Worm (Caenorhabditis elegans): Measurements from ENCODE around the gene bpl-1.
A peak's percentile ranks its signal among the peaks of the same experiment; 100 is the strongest.

Gene bpl-1

ce11 chrII:6288104-6288503, 14.1 kb downstream of the bpl-1 start:
- TF ChIP-seq elt-2 (tag; optimal IDR thresholded peaks at IDR 0.05), result no peak
- TF ChIP-seq pqm-1 (tag; optimal IDR thresholded peaks at IDR 0.05), result no peak
- TF ChIP-seq pax-1 (tag; optimal IDR thresholded peaks at IDR 0.05), result no peak
- TF ChIP-seq ama-1 (optimal IDR thresholded peaks at IDR 0.05), result no peak
- no peak for TF ChIP-seq nhr-232 (tag; optimal IDR thresholded peaks at IDR 0.05)
- TF ChIP-seq dve-1 (tag; optimal IDR thresholded peaks at IDR 0.05), result no peak
- TF ChIP-seq ref-2 (tag; optimal IDR thresholded peaks at IDR 0.05), result no peak
- no peak for TF ChIP-seq ahr-1 (tag; optimal IDR thresholded peaks at IDR 0.05)
- no peak for TF ChIP-seq pha-2 (tag; optimal IDR thresholded peaks at IDR 0.05)
- TF ChIP-seq odd-2 (tag; optimal IDR thresholded peaks at IDR 0.05), result no peak
- TF ChIP-seq che-1 (tag; optimal IDR thresholded peaks at IDR 0.05), result no peak
- TF ChIP-seq unc-86 (tag; optimal IDR thresholded peaks at IDR 0.05), result no peak
- TF ChIP-seq lim-6 (tag; optimal IDR thresholded peaks at IDR 0.05), result no peak
- no peak for TF ChIP-seq sox-4 (tag; optimal IDR thresholded peaks at IDR 0.05)
- no peak for TF ChIP-seq unc-3 (GFP tag; conservative IDR thresholded peaks at IDR 0.05)
- no peak for TF ChIP-seq unc-3 (tag; optimal IDR thresholded peaks at IDR 0.05)

ce11 chrII:6290047-6290582, 16.1 kb downstream of the bpl-1 start, which contains the start of gene upb-1:
Gene upb-1, minus strand, starts transcription at chrII:6290097.
- TF ChIP-seq elt-2 (tag; optimal IDR thresholded peaks at IDR 0.05), result peak; percentile 82
- TF ChIP-seq hlh-30 (tag; optimal IDR thresholded peaks at IDR 0.05; ENCODE audit: insufficient read depth), result no peak
- TF ChIP-seq ets-4 (tag; optimal IDR thresholded peaks at IDR 0.05), result no peak
- peak; percentile 70 for TF ChIP-seq unc-55 (GFP tag; optimal IDR thresholded peaks at IDR 0.05)

ce11 chrII:6292527-6292926, 18.5 kb downstream of the bpl-1 start, which contains the start of gene nyn-3:
Gene nyn-3, minus strand, starts transcription at chrII:6292627.
- TF ChIP-seq ceh-48 (tag; optimal IDR thresholded peaks at IDR 0.05), result no peak
- no peak for TF ChIP-seq nhr-11 (tag; optimal IDR thresholded peaks at IDR 0.05)
- TF ChIP-seq ceh-45 (GFP tag; IDR thresholded peaks at IDR 0.05), result no peak
- TF ChIP-seq sox-4 (tag; optimal IDR thresholded peaks at IDR 0.05), result no peak
- no peak for TF ChIP-seq ceh-2 (tag; optimal IDR thresholded peaks at IDR 0.05)

DNA sequence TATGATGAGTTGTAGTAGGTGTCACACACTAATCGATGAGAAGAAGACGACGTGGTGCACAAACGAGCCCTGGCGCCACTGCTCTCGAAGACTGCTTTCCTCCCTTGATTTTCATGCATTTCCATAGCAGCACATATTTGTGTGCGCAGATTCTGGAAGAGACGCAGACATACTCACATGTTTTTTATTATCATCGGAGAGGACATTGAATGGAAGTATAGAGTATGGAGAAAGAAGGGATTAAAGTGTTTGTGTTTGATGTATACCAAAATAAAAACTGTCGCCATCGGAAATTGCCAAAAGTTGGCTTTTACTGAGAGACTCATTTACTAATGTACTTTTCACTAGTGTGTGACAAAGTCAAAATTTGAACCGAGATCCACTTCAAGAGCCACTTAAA, 20.2 kb downstream of the bpl-1 start, which contains the start of gene mps-1:
TSS of gene mps-1 (minus strand) at position 101 of the 400 bp plus-strand sequence.
- no peak for TF ChIP-seq F13H6.1 (tag; optimal IDR thresholded peaks at IDR 0.05)
- no peak for TF ChIP-seq sox-4 (tag; optimal IDR thresholded peaks at IDR 0.05)
- TF ChIP-seq syd-9 (tag; optimal IDR thresholded peaks at IDR 0.05), result no peak

ce11 chrII:6303209-6303740, 29.3 kb downstream of the bpl-1 start, which contains the start of gene C29F5.1:
Gene C29F5.1, plus strand, starts transcription at chrII:6303525.
- TF ChIP-seq ceh-18 (tag; optimal IDR thresholded peaks at IDR 0.05) (peak; percentile 69), unc-55 (GFP tag; optimal IDR thresholded peaks at IDR 0.05) (peak; percentile 9), dve-1 (tag; optimal IDR thresholded peaks at IDR 0.05) (no peak), rnt-1 (tag; optimal IDR thresholded peaks at IDR 0.05) (peak; percentile 29)

- TF ChIP-seq ztf-16 (tag; optimal IDR thresholded peaks at IDR 0.05), result no peak
These were observed 32.1 kb downstream of the bpl-1 start, which contains the start of gene C29F5.8 for ce11 chrII:6306125-6306524. Gene C29F5.8, plus strand, starts transcription at chrII:6306425.

DNA sequence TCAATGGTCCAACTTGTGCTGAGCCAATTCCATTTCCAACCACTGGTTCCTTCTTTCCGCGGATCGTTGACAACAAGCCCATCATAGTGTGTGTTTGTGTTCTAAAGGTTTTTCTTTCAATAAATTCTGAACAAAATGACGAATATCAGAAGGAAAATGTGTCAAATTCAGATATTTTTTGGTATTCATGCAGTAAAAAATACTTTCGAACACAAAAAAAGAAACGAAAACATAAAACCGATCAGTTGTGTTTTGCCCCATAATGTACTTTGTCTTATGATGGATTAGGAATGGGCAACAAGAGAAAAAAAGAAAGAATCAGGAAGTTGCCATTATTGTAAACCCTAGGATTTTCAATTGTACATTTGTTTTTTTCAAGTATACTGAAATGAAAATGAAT, 35.2 kb downstream of the bpl-1 start, which contains the start of gene glb-10:
TSS of gene glb-10 (minus strand) at position 101 of the 400 bp plus-strand sequence.
- no peak for TF ChIP-seq ceh-24 (tag; optimal IDR thresholded peaks at IDR 0.05)
- no peak for TF ChIP-seq elt-4 (tag; optimal IDR thresholded peaks at IDR 0.05)
- TF ChIP-seq ceh-19 (GFP tag; optimal IDR thresholded peaks at IDR 0.05), result no peak
- no peak for TF ChIP-seq eyg-1 (tag; optimal IDR thresholded peaks at IDR 0.05)
- TF ChIP-seq fkh-10 (GFP tag; optimal IDR thresholded peaks at IDR 0.05), result no peak
- TF ChIP-seq ttx-3 (tag; optimal IDR thresholded peaks at IDR 0.05), result no peak
- TF ChIP-seq sdc-2 (tag; optimal IDR thresholded peaks at IDR 0.05), result no peak
- TF ChIP-seq nhr-11 (tag; optimal IDR thresholded peaks at IDR 0.05), result no peak
- TF ChIP-seq dmd-4 (tag; optimal IDR thresholded peaks at IDR 0.05; ENCODE audit: borderline replicate concordance), result no peak
- TF ChIP-seq ref-2 (tag; optimal IDR thresholded peaks at IDR 0.05), result no peak
- TF ChIP-seq rnt-1 (tag; optimal IDR thresholded peaks at IDR 0.05), result no peak
- no peak for TF ChIP-seq nfya-1 (tag; optimal IDR thresholded peaks at IDR 0.05)
- TF ChIP-seq K02D7.2 (tag; optimal IDR thresholded peaks at IDR 0.05), result no peak
- TF ChIP-seq sox-2 (GFP tag; IDR thresholded peaks at IDR 0.05), result no peak
- TF ChIP-seq zip-5 (tag; optimal IDR thresholded peaks at IDR 0.05), result no peak
- TF ChIP-seq hlh-8 (tag; optimal IDR thresholded peaks at IDR 0.05), result no peak
- no peak for TF ChIP-seq madf-2 (tag; optimal IDR thresholded peaks at IDR 0.05)
- TF ChIP-seq nhr-232 (tag; optimal IDR thresholded peaks at IDR 0.05), result no peak
